Worm (Caenorhabditis elegans): Measurements from ENCODE around the gene tcer-1.

The tcer-1 gene

DNA sequence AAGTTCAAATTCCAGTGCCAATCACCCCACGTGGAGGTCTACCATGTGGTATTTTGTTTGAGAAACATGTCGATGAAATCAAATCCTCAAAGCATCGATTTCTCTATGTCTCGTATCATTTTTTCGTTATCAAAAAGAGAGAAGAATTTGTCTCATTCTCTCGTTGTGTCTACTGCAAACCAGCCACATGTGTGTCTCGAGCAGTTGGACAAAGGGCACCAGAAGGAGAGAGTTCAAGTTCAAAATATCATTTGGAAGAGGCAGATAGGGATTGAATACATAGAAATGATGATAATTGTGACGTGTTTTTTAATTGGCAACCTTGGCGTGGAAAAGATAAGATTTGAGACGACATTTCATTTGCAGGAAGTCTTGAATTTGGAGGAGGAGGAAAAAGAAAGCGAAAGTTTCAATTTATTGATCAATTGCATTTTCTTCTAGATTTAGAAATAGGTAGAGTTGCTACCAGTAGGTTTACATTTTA, 9.4 kb upstream of the tcer-1 start (continued):
- TF ChIP-seq D1046.2 (GFP tag; IDR thresholded peaks at IDR 0.05) (no peak), snpc-1.2 (GFP tag; IDR thresholded peaks at IDR 0.05) (no peak), dmd-9 (GFP tag; IDR thresholded peaks at IDR 0.05) (no peak), hlh-11 (tag; optimal IDR thresholded peaks at IDR 0.05) (peak; percentile 85), hif-1 (tag; optimal IDR thresholded peaks at IDR 0.05) (no peak), nhr-48 (tag; optimal IDR thresholded peaks at IDR 0.05) (peak; percentile 45), T20F7.1 (GFP tag; optimal IDR thresholded peaks at IDR 0.05) (no peak), madf-9 (GFP tag; conservative IDR thresholded peaks at IDR 0.05) (no peak), mxl-3 (GFP tag; optimal IDR thresholded peaks at IDR 0.05) (peak; percentile 94), unc-62 (GFP tag; optimal IDR thresholded peaks at IDR 0.05 in 1 of 2) (peak in 1 of 2 experiments; percentile 82), unc-62 (tag; optimal IDR thresholded peaks at IDR 0.05) (no peak), hmg-1.1 (GFP tag; IDR thresholded peaks at IDR 0.05) (no peak), tag-97 (GFP tag; IDR thresholded peaks at IDR 0.05) (no peak), nhr-10 (tag; optimal IDR thresholded peaks at IDR 0.05) (no peak), set-16 (GFP tag; IDR thresholded peaks at IDR 0.05) (no peak), daf-16 (GFP tag; optimal IDR thresholded peaks at IDR 0.05) (peak in 1 of 2 experiments; percentile 10), daf-16 (tag; optimal IDR thresholded peaks at IDR 0.05) (peak; percentile 62), lir-3 (tag; optimal IDR thresholded peaks at IDR 0.05) (no peak), arid-1 (GFP tag; conservative IDR thresholded peaks at IDR 0.05) (0 out of 2 replicates have a peak, but pooled peaks have one; percentile 51), ama-1 (optimal IDR thresholded peaks at IDR 0.05) (no peak), daf-8 (GFP tag; IDR thresholded peaks at IDR 0.05) (no peak), aly-2 (tag; optimal IDR thresholded peaks at IDR 0.05) (no peak), ztf-7 (tag; optimal IDR thresholded peaks at IDR 0.05) (no peak), ZK337.2 (GFP tag; IDR thresholded peaks at IDR 0.05) (no peak), ces-1 (GFP tag; optimal IDR thresholded peaks at IDR 0.05) (no peak)

DNA sequence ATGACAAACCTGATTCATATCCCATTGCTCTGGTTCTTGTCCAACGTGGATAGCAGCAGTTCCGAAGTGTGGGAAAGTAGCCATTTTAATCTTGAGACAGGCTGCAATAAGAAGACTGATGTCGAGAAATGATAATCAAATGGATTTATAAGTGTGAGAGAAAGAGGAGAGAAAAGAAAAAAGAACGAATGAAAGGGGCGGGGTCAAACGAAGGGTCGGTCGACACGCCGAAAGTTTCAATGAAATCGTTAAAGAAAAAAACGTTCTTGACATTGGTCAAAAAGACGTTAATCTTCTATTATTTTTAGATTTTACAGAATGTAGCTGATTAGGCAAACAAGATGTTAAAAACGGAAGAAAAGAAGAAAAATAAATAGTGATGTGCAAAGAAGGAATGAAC, 8.0 kb upstream of the tcer-1 start, which contains the start of gene cth-2:
Gene cth-2 (minus strand): TSS at position 101 of the 400 bp plus-strand sequence.
- TF ChIP-seq D1046.2 (GFP tag; IDR thresholded peaks at IDR 0.05): no peak
- no peak for TF ChIP-seq ztf-11 (tag; optimal IDR thresholded peaks at IDR 0.05)
- no peak for TF ChIP-seq zag-1 (tag; optimal IDR thresholded peaks at IDR 0.05)
- no peak for TF ChIP-seq sdz-12 (GFP tag; optimal IDR thresholded peaks at IDR 0.05)
- TF ChIP-seq aha-1 (tag): peak; percentile 3
- TF ChIP-seq dmd-6 (GFP tag; IDR thresholded peaks at IDR 0.05): 0 out of 2 replicates have a peak, but pooled peaks have one; percentile 6
- peak; percentile 19 for TF ChIP-seq ama-1 (optimal IDR thresholded peaks at IDR 0.05)
- TF ChIP-seq unc-39 (tag; optimal IDR thresholded peaks at IDR 0.05): no peak
- TF ChIP-seq nhr-10 (tag; optimal IDR thresholded peaks at IDR 0.05): no peak
- TF ChIP-seq nhr-25 (tag; optimal IDR thresholded peaks at IDR 0.05; ENCODE audit: borderline replicate concordance, insufficient read depth): peak; percentile 24
- TF ChIP-seq lin-29 (GFP tag; IDR thresholded peaks at IDR 0.05): no peak
- TF ChIP-seq vab-7 (GFP tag; IDR thresholded peaks at IDR 0.05): no peak
- TF ChIP-seq tag-97 (GFP tag; IDR thresholded peaks at IDR 0.05): no peak
- no peak for TF ChIP-seq ceh-44 (GFP tag; IDR thresholded peaks at IDR 0.05)
- TF ChIP-seq nhr-48 (tag; optimal IDR thresholded peaks at IDR 0.05): no peak
- TF ChIP-seq zfp-3 (GFP tag; conservative IDR thresholded peaks at IDR 0.05): no peak
- TF ChIP-seq attf-4 (tag; optimal IDR thresholded peaks at IDR 0.05): no peak
- TF ChIP-seq ceh-82 (tag; optimal IDR thresholded peaks at IDR 0.05): no peak
- TF ChIP-seq hif-1 (tag; optimal IDR thresholded peaks at IDR 0.05): no peak
- no peak for TF ChIP-seq nhr-41 (GFP tag; IDR thresholded peaks at IDR 0.05)
- no peak for TF ChIP-seq nhr-102 (tag; optimal IDR thresholded peaks at IDR 0.05)
- no peak for TF ChIP-seq unc-62 (GFP tag; optimal IDR thresholded peaks at IDR 0.05 in 1 of 2)
- TF ChIP-seq unc-62 (tag; optimal IDR thresholded peaks at IDR 0.05): no peak
- no peak for TF ChIP-seq lsy-2 (tag; optimal IDR thresholded peaks at IDR 0.05)
- no peak for TF ChIP-seq egl-43 (GFP tag; IDR thresholded peaks at IDR 0.05)
- TF ChIP-seq F26F4.8 (GFP tag; conservative IDR thresholded peaks at IDR 0.05): no peak
- TF ChIP-seq ztf-7 (tag; optimal IDR thresholded peaks at IDR 0.05): no peak
- TF ChIP-seq ctbp-1 (GFP tag; IDR thresholded peaks at IDR 0.05): no peak
- TF ChIP-seq Y48G9A.11 (GFP tag; IDR thresholded peaks at IDR 0.05): no peak
- TF ChIP-seq ceh-20 (GFP tag; IDR thresholded peaks at IDR 0.05): no peak
- TF ChIP-seq F44E2.7 (GFP tag; IDR thresholded peaks at IDR 0.05): no peak
- TF ChIP-seq dve-1 (tag; optimal IDR thresholded peaks at IDR 0.05; ENCODE audit: insufficient read depth): peak; percentile 32
- no peak for TF ChIP-seq daf-12 (tag; optimal IDR thresholded peaks at IDR 0.05)
- no peak for TF ChIP-seq Y75B8A.6 (GFP tag; IDR thresholded peaks at IDR 0.05)
- TF ChIP-seq set-16 (GFP tag; IDR thresholded peaks at IDR 0.05): no peak

Data from whole organism, L4 larva.